Worm (Caenorhabditis elegans) whole organism, L3 larva: Measurements from ENCODE around the gene ins-4.

ENCODE experiments used
- R02D3.7 ChIP-seq: fragments of 150-350 bp; optimal IDR thresholded peaks from 2 replicates; lab custom pipeline; 2014; ENCODE audit warnings: missing biosample characterization, missing genetic modification characterization
- ceh-16 ChIP-seq: sonication (generic microtip); optimal IDR thresholded peaks from 2 replicates; lab custom pipeline; 2017; ENCODE audit warnings: missing biosample characterization, missing genetic modification characterization
- ceh-82 ChIP-seq: fragments of 150-350 bp; optimal IDR thresholded peaks from 2 replicates; lab custom pipeline; 2014; ENCODE audit warnings: missing biosample characterization, missing genetic modification characterization
- ceh-9 ChIP-seq: sonication (generic microtip); optimal IDR thresholded peaks from 2 replicates; lab custom pipeline; 2018; ENCODE audit warnings: missing biosample characterization, missing genetic modification characterization
- egl-27 ChIP-seq: sonication (generic microtip); optimal IDR thresholded peaks from 4 replicates; lab custom pipeline; 2017; ENCODE audit warnings: missing biosample characterization, missing genetic modification reagents, missing genetic modification characterization
- egl-5 ChIP-seq: fragments of 150-350 bp; optimal IDR thresholded peaks from 2 replicates; lab custom pipeline; 2017; ENCODE audit warnings: missing biosample characterization, missing genetic modification reagents, missing genetic modification characterization, inconsistent platforms
- elt-2 ChIP-seq: sonication (generic microtip); optimal IDR thresholded peaks from 2 replicates; lab custom pipeline; 2016; ENCODE audit warnings: missing genetic modification reagents, mild to moderate bottlenecking, missing genetic modification characterization, missing compliant biosample characterization
- elt-3 ChIP-seq, 3 experiments: fragments of 150-350 bp in 1 of 3; sonication (generic microtip) in 2 of 3; optimal IDR thresholded peaks; 2 replicates in 2 of 3; 4 replicates in 1 of 3; lab custom pipeline; 2014 to 2017; ENCODE audit warnings: missing biosample characterization in 3 of 3, missing genetic modification characterization in 3 of 3
- fkh-10 ChIP-seq: sonication (generic microtip); optimal IDR thresholded peaks from 2 replicates; lab custom pipeline; 2017; ENCODE audit warnings: missing biosample characterization, missing genetic modification reagents, missing genetic modification characterization
- hmg-11 ChIP-seq: sonication (generic microtip); optimal IDR thresholded peaks from 2 replicates; lab custom pipeline; 2016; ENCODE audit warnings: missing genetic modification characterization, missing compliant biosample characterization
- jun-1 ChIP-seq: fragments of 150-350 bp; optimal IDR thresholded peaks from 2 replicates; lab custom pipeline; 2014; ENCODE audit warnings: missing biosample characterization, missing genetic modification reagents, missing genetic modification characterization
- lin-39 ChIP-seq: fragments of 150-350 bp; optimal IDR thresholded peaks from 2 replicates; lab custom pipeline; 2018; ENCODE audit warnings: missing biosample characterization, missing genetic modification reagents, missing genetic modification characterization
- lsy-12 ChIP-seq: sonication (generic microtip); optimal IDR thresholded peaks from 2 replicates; lab custom pipeline; 2016; ENCODE audit warnings: mild to moderate bottlenecking, missing genetic modification characterization, missing compliant biosample characterization
- mdl-1 ChIP-seq: fragments of 150-350 bp; optimal IDR thresholded peaks from 2 replicates; lab custom pipeline; 2014; ENCODE audit warnings: missing biosample characterization, missing genetic modification characterization
- nfya-1 ChIP-seq: sonication (generic microtip); optimal IDR thresholded peaks from 2 replicates; lab custom pipeline; 2017; ENCODE audit warnings: missing genetic modification characterization, mild to moderate bottlenecking, missing compliant biosample characterization, antibody characterized with exemption, moderate library complexity; ENCODE audit not compliant: insufficient read depth
- nhr-12 ChIP-seq: fragments of 150-350 bp; optimal IDR thresholded peaks from 2 replicates; lab custom pipeline; 2014; ENCODE audit warnings: missing biosample characterization, missing genetic modification characterization
- nhr-237 ChIP-seq: fragments of 150-350 bp; optimal IDR thresholded peaks from 2 replicates; lab custom pipeline; 2014; ENCODE audit warnings: missing biosample characterization, missing genetic modification characterization
- nhr-28 ChIP-seq: fragments of 150-350 bp; optimal IDR thresholded peaks from 2 replicates; lab custom pipeline; 2014; ENCODE audit warnings: missing biosample characterization, missing genetic modification characterization
- nhr-43 ChIP-seq: sonication (generic microtip); optimal IDR thresholded peaks from 2 replicates; lab custom pipeline; 2016; ENCODE audit warnings: mild to moderate bottlenecking, missing genetic modification characterization, missing compliant biosample characterization; ENCODE audit not compliant: poor library complexity, severe bottlenecking
- nhr-67 ChIP-seq: fragments of 150-350 bp; optimal IDR thresholded peaks from 2 replicates; lab custom pipeline; 2014; ENCODE audit warnings: missing biosample characterization, missing genetic modification characterization
- nhr-77 ChIP-seq: fragments of 150-350 bp; optimal IDR thresholded peaks from 2 replicates; lab custom pipeline; 2014; ENCODE audit warnings: missing biosample characterization, missing genetic modification characterization
- pha-4 ChIP-seq: fragments of 150-350 bp; optimal IDR thresholded peaks from 2 replicates; lab custom pipeline; 2014; ENCODE audit warnings: missing biosample characterization, missing genetic modification reagents, missing genetic modification characterization
- pqm-1 ChIP-seq: fragments of 150-350 bp; optimal IDR thresholded peaks from 2 replicates; lab custom pipeline; 2017; ENCODE audit warnings: missing biosample characterization, missing genetic modification characterization, inconsistent platforms
- sea-2 ChIP-seq: fragments of 150-350 bp; sonication (generic microtip); optimal IDR thresholded peaks from 4 replicates; lab custom pipeline; 2014; ENCODE audit warnings: missing biosample characterization, missing genetic modification reagents, missing genetic modification characterization
- unc-62 ChIP-seq: fragments of 150-350 bp; sonication (generic microtip); optimal IDR thresholded peaks from 4 replicates; lab custom pipeline; 2014; ENCODE audit warnings: missing biosample characterization, missing genetic modification reagents, missing genetic modification characterization
- zag-1 ChIP-seq: fragments of 150-350 bp; optimal IDR thresholded peaks from 2 replicates; lab custom pipeline; 2014; ENCODE audit warnings: missing biosample characterization, missing genetic modification characterization

Gene ins-4

DNA sequence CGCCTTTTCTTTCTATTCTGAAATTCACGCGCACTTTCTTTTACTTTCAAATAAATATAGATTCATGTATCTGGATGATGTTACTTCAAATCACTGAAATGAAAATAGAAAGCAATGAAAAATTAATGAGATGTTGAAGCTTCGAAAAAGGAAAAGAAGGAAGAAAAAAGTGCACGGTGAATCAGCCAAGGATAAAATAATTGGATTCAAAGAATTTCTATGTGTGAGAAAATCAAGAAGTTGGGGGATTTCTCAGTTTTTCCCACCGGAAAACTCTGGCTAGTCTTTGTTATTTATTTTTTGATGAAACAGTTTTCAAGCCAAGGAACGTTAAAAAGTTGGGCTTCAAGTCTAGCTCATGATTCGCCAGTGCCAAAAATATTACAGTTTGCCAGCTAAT, 44.4 kb upstream of the ins-4 start:
- TF ChIP-seq ceh-16 (tag; lab: Kevin White, UChicago) = no peak

DNA sequence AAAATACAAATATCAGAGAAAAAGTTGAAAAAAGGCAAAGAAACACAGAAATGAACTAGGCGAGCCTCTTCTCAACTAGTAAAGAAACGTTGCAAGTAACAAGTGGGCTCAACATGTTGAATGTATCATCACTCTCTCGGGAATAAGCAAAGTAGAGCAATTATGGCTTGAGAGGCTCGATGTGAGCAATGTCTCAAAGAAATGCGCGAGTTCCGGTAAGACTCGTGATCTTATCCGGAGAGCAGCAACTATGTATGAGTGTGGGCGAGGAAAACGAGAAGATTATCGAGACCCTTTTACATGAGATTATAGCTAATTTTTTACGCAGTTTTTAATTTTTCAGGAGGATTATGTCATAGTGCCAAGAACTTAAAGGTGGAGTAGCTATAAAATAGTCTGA, 44.0 kb upstream of the ins-4 start:
- TF ChIP-seq nfya-1 (tag; lab: Kevin White, UChicago) (peak; percentile 35), lin-39 (tag; lab: Kevin White, UChicago) (peak; percentile 54), pqm-1 (tag; lab: Kevin White, UChicago) (no peak)

DNA sequence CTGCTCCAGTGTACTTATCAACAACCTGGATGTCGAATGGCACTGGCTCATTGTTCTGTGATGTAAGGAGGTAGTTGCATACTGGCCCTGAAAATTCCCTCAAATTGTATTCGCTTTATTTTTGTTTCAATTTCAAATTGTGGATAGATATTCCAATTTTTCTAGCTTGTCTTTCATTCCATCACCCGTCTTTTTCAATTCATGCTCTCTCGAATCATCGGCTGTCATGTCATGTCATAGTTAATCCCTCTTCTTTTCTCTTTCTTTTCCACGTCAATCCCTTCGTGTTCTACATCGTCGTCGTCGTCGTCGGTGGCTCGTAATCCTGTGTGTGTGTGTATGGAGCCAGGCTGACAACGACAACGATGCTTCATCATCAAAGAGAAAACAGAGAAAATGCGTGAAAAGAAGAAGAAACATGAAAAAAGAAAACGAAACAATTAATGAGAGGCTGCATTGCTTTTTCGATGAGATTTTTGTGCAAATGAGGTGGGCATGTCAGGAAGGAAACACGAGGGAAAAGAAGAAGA, 40.5 kb upstream of the ins-4 start:
- peak; percentile 14 for TF ChIP-seq nfya-1 (tag; lab: Kevin White, UChicago)
- no peak for TF ChIP-seq hmg-11 (tag; lab: Kevin White, UChicago)
- no peak for TF ChIP-seq nhr-67 (tag; lab: Kevin White, UChicago)
- no peak for TF ChIP-seq zag-1
- peak; percentile 30 for TF ChIP-seq egl-5 (tag; lab: Kevin White, UChicago)
- TF ChIP-seq lsy-12 = no peak
- no peak for TF ChIP-seq pha-4
- no peak for TF ChIP-seq nhr-43 (tag; lab: Kevin White, UChicago)
- no peak for TF ChIP-seq R02D3.7 (tag; lab: Kevin White, UChicago)
- TF ChIP-seq unc-62 (GFP tag; lab: Kevin White, UChicago) = peak; percentile 12
- no peak for TF ChIP-seq nhr-237 (tag; lab: Kevin White, UChicago)
- peak; percentile 39 for TF ChIP-seq lin-39 (tag; lab: Kevin White, UChicago)
- TF ChIP-seq elt-2 = no peak
- no peak for TF ChIP-seq nhr-28 (tag; lab: Kevin White, UChicago)

DNA sequence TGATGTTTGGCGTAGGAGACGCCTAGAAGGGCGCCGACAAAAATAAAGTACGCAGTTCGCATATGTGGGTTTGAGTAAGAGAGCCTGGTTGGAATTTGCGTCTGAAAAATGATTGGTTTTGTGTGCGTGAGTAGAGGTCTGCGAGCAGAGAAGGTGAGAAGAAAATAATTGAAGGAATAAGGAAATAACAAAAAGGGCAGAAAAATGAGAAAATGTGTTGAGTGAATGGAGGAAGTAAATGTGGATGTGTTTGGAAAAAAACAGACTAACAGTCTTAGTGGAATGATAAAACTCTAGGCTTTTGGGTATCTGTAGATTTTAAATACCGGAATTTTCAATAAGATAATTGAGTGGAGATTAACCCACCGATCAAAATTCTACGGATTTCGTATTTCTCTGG, 39.6 kb upstream of the ins-4 start, which contains the start of gene casy-1:
Gene casy-1 (minus strand): TSS at position 101 of the 400 bp plus-strand sequence.
- no peak for TF ChIP-seq ceh-82 (tag; lab: Kevin White, UChicago)
- TF ChIP-seq nhr-43 (tag; lab: Kevin White, UChicago) = no peak
- TF ChIP-seq, all 47 proteins: peak for 0

DNA sequence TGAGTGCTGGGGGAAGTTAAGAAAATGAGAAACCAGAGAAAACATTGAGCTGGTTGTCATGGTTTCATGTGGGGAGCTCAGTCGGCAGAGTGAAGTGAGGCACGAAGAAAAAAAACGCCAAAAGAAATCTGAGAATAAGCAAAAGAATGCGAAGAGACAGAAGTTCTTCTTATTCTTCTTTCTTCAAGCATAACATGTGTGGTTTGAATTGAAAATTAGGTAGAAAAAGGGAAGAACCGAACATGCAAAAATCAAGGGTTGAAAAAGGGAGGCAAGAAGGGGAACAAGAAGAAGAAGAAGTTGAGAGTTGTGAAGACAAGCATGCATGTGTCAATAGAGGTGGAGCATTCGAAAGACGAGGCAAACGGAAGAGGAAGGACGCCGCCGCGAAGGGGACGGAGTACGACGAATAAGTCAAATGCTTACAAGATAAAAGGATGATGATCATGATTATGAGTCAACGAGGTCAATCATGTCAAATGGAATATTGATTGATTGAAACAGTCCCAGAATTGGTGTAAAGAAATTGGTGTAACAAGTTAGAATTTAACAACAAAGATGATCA, 38.3 kb upstream of the ins-4 start:
- TF ChIP-seq hmg-11 (tag; lab: Kevin White, UChicago) (peak; percentile 21), mdl-1 (tag; lab: Kevin White, UChicago) (no peak), fkh-10 (GFP tag; lab: Kevin White, UChicago) (peak; percentile 54)

DNA sequence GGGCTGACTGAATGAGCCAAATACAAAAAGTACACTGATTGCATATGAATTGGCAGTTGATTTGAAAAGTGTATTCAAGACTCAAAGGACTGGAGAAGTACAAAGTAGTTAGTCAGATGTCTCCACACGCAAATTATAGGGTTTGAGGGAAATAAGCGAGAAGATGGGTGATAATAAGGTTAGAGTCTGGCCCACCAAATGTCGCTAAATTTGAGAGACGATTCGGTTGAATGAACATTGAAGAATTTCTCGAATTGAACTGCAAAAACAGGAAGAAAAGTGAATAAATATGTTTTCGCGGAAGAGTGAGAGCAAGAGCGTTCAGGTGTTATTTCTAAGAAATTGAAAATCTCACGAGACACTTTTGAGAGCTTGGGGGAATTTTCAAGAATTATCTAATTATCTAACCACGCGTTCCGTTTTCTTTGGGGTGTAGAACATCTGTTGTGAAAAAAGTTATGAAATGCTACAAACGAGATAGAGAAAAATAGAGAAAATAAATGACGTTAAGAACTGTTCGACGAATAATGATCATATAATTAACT, 36.5 kb upstream of the ins-4 start:
- no peak for TF ChIP-seq elt-3 (tag; optimal IDR thresholded peaks at IDR 0.05; lab: Kevin White, UChicago)
- no peak for TF ChIP-seq R02D3.7 (tag; lab: Kevin White, UChicago)

DNA sequence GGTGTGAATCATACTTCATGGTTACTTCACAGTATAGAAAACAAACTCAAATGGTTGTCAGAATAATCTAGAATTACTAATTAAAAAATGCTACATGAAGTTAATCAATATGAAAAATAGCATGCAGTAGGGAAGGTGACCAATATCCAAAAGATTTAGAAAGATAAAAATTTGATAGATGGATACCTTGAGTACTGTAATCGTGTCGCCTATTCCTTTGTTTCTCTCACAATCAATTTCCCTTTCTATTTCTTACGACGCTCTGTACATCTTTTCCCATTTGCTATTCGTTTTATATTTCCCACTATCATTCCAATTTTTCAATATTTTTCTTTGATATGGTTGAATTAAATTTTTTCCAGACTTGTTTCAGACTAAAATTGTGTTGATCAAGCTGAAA, 34.8 kb upstream of the ins-4 start, which contains the start of gene B0034.7:
Gene B0034.7 (plus strand): TSS at position 301 of the 400 bp plus-strand sequence.
- no peak for TF ChIP-seq elt-3 (tag; optimal IDR thresholded peaks at IDR 0.05; lab: Kevin White, UChicago)
- no peak for TF ChIP-seq nhr-12 (tag; lab: Kevin White, UChicago)
- no peak for TF ChIP-seq sea-2 (GFP tag; lab: Kevin White, UChicago)
- TF ChIP-seq egl-27 = no peak
- no peak for TF ChIP-seq unc-62 (GFP tag; lab: Kevin White, UChicago)

DNA sequence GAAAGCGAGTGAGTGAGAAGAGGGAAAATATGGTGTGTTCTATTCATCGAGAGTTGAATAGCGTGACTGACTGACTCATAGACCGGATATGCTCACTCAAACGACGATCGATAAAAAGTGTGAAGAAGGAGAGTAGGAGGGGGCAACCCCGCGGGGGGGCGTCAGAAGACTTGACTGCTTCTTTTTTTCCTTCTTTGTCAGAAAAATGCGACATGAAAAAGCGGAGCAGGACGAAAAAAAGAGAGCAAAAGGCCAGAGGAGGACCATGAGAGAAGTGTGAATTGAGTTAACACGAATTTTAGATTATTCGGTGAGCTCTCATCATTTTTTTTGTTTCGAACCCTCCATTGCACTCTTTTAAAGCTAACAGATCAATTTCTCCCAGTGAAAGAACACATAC, 33.8 kb upstream of the ins-4 start:
- TF ChIP-seq hmg-11 (tag; lab: Kevin White, UChicago) = peak; percentile 20
- no peak for TF ChIP-seq nhr-77 (tag; lab: Kevin White, UChicago)
- TF ChIP-seq ceh-9 (tag; lab: Kevin White, UChicago) = no peak
- peak; percentile 45 for TF ChIP-seq nfya-1 (tag; lab: Kevin White, UChicago)
- TF ChIP-seq jun-1 (tag; lab: Kevin White, UChicago) = no peak
- TF ChIP-seq nhr-28 (tag; lab: Kevin White, UChicago) = no peak
- TF ChIP-seq pqm-1 (tag; lab: Kevin White, UChicago) = no peak
- TF ChIP-seq fkh-10 (GFP tag; lab: Kevin White, UChicago) = peak; percentile 20
- TF ChIP-seq, all 47 proteins: peak for 3
